Worm (Caenorhabditis elegans) whole organism, L1 larva: ENCODE measurements around the gene C14A11.2.

Experiments used
- C04F5.9 ChIP-seq: sonication (generic microtip); optimal IDR thresholded peaks from 2 replicates; lab custom pipeline; 2016; ENCODE audit warnings: missing genetic modification characterization, missing compliant biosample characterization
- C34B4.2 ChIP-seq: sonication (generic microtip); optimal IDR thresholded peaks from 2 replicates; lab custom pipeline; 2017; ENCODE audit warnings: mild to moderate bottlenecking, missing genetic modification characterization, missing compliant biosample characterization
- F16B12.6 ChIP-seq: fragments of 150-350 bp; optimal IDR thresholded peaks from 2 replicates; lab custom pipeline; 2014; ENCODE audit warnings: missing biosample characterization, missing genetic modification characterization
- Y116A8C.19 ChIP-seq: sonication (generic microtip); optimal IDR thresholded peaks from 2 replicates; lab custom pipeline; 2016; ENCODE audit warnings: missing compliant biosample characterization, missing genetic modification characterization, borderline replicate concordance
- aha-1 ChIP-seq: fragments of 150-350 bp; optimal IDR thresholded peaks from 2 replicates; lab custom pipeline; 2014; ENCODE audit warnings: missing biosample characterization, missing genetic modification characterization
- blmp-1 ChIP-seq: fragments of 150-350 bp; optimal IDR thresholded peaks from 2 replicates; lab custom pipeline; 2014; ENCODE audit warnings: missing biosample characterization, missing genetic modification characterization
- ceh-8 ChIP-seq: fragments of 200-800 bp; sonication (Bioruptor generic); optimal IDR thresholded peaks from 2 replicates; lab custom pipeline; 2018; ENCODE audit warnings: mild to moderate bottlenecking, missing genetic modification characterization, moderate library complexity, missing compliant biosample characterization
- ceh-82 ChIP-seq, 3 experiments: fragments of 150-350 bp in 1 of 3; sonication (generic microtip) in 2 of 3; optimal IDR thresholded peaks; 2 replicates each; lab custom pipeline; 2014 to 2017; ENCODE audit warnings: missing biosample characterization in 3 of 3, missing genetic modification characterization in 3 of 3
- dpl-1 ChIP-seq, 3 experiments: fragments of 150-350 bp in 2 of 3; sonication (generic microtip) in 1 of 3; optimal IDR thresholded peaks; 2 replicates each; lab custom pipeline; 2014 to 2017; ENCODE audit warnings: missing biosample characterization in 3 of 3, missing genetic modification characterization in 3 of 3, missing genetic modification reagents in 3 of 3
- dsc-1 ChIP-seq: sonication (generic microtip); optimal IDR thresholded peaks from 2 replicates; lab custom pipeline; 2016; ENCODE audit warnings: mild to moderate bottlenecking, missing genetic modification characterization, missing compliant biosample characterization
- egl-13 ChIP-seq: sonication (generic microtip); optimal IDR thresholded peaks from 2 replicates; lab custom pipeline; 2016; ENCODE audit warnings: missing genotype, missing genetic modification reagents, missing genetic modification characterization, missing compliant biosample characterization
- elt-2 ChIP-seq: sonication (generic microtip); optimal IDR thresholded peaks from 2 replicates; lab custom pipeline; 2016; ENCODE audit warnings: missing genetic modification characterization, mild to moderate bottlenecking, inconsistent platforms, missing compliant biosample characterization, missing genetic modification reagents
- elt-3 ChIP-seq, 6 experiments: fragments of 150-350 bp in 1 of 6; sonication (generic microtip); optimal IDR thresholded peaks; 2 replicates each; lab custom pipeline; 2017 to 2018; ENCODE audit warnings: missing biosample characterization in 6 of 6, missing genetic modification characterization in 6 of 6, inconsistent platforms in 1 of 6
- fkh-4 ChIP-seq: sonication (generic microtip); optimal IDR thresholded peaks from 2 replicates; lab custom pipeline; 2016; ENCODE audit warnings: missing compliant biosample characterization, missing genetic modification characterization, borderline replicate concordance
- grh-1 ChIP-seq: fragments of 200-800 bp; sonication (Bioruptor generic); IDR thresholded peaks from 2 replicates; pipeline ENCODE4 v1.3.6; 2022; ENCODE audit warnings: missing genetic modification reagents, missing genetic modification characterization, missing compliant biosample characterization
- hlh-17 ChIP-seq: fragments of 200-800 bp; sonication (Bioruptor generic); optimal IDR thresholded peaks from 2 replicates; lab custom pipeline; 2018; ENCODE audit warnings: missing genetic modification characterization, mild to moderate bottlenecking, missing compliant biosample characterization, moderate library complexity, borderline replicate concordance
- hlh-4 ChIP-seq: sonication (generic microtip); optimal IDR thresholded peaks from 2 replicates; lab custom pipeline; 2016; ENCODE audit warnings: mild to moderate bottlenecking, missing genetic modification characterization, missing compliant biosample characterization
- hpl-2 ChIP-seq: fragments of 150-350 bp; optimal IDR thresholded peaks from 2 replicates; lab custom pipeline; 2014; ENCODE audit warnings: missing biosample characterization, missing genetic modification reagents, missing genetic modification characterization
- irx-1 ChIP-seq: sonication (generic microtip); optimal IDR thresholded peaks from 2 replicates; lab custom pipeline; 2016; ENCODE audit warnings: missing genetic modification characterization, missing compliant biosample characterization
- jun-1 ChIP-seq: fragments of 150-350 bp; optimal IDR thresholded peaks from 2 replicates; lab custom pipeline; 2014; ENCODE audit warnings: missing biosample characterization, missing genetic modification reagents, missing genetic modification characterization
- lin-13 ChIP-seq: fragments of 150-350 bp; optimal IDR thresholded peaks from 2 replicates; lab custom pipeline; 2014; ENCODE audit warnings: missing biosample characterization, missing genetic modification reagents, missing genetic modification characterization
- lin-14 ChIP-seq: fragments of 200-800 bp; sonication (Bioruptor generic); optimal IDR thresholded peaks from 2 replicates; lab custom pipeline; 2018; ENCODE audit warnings: mild to moderate bottlenecking, missing genetic modification characterization, moderate library complexity, missing compliant biosample characterization
- lin-35 ChIP-seq, 2 experiments: fragments of 150-350 bp; optimal IDR thresholded peaks; 2 replicates each; lab custom pipeline; 2014; ENCODE audit warnings: missing biosample characterization in 2 of 2, missing genetic modification characterization in 2 of 2, missing genetic modification reagents in 2 of 2
- lin-39 ChIP-seq: fragments of 150-350 bp; optimal IDR thresholded peaks from 2 replicates; lab custom pipeline; 2014; ENCODE audit warnings: missing biosample characterization, missing genetic modification reagents, missing genetic modification characterization
- lir-3 ChIP-seq: sonication (generic microtip); optimal IDR thresholded peaks from 2 replicates; lab custom pipeline; 2016; ENCODE audit warnings: mild to moderate bottlenecking, missing genetic modification characterization, moderate library complexity, missing compliant biosample characterization; ENCODE audit not compliant: poor library complexity
- mef-2 ChIP-seq: fragments of 150-350 bp; optimal IDR thresholded peaks from 2 replicates; lab custom pipeline; 2014; ENCODE audit warnings: missing biosample characterization, missing genetic modification characterization
- nhr-12 ChIP-seq: sonication (generic microtip); optimal IDR thresholded peaks from 2 replicates; lab custom pipeline; 2017; ENCODE audit warnings: missing biosample characterization, missing genetic modification characterization
- nhr-19 ChIP-seq: fragments of 200-800 bp; sonication (Bioruptor generic); conservative IDR thresholded peaks from 2 replicates; pipeline ENCODE4 v1.3.6; 2022; ENCODE audit warnings: missing genetic modification characterization, missing compliant biosample characterization
- nhr-20 ChIP-seq: sonication (generic microtip); optimal IDR thresholded peaks from 2 replicates; lab custom pipeline; 2016; ENCODE audit warnings: mild to moderate bottlenecking, missing genetic modification characterization, missing compliant biosample characterization
- nhr-47 ChIP-seq: sonication (generic microtip); optimal IDR thresholded peaks from 2 replicates; lab custom pipeline; 2016; ENCODE audit warnings: mild to moderate bottlenecking, missing genetic modification characterization, moderate library complexity, missing compliant biosample characterization
- nhr-71 ChIP-seq: sonication (generic microtip); optimal IDR thresholded peaks from 2 replicates; lab custom pipeline; 2016; ENCODE audit warnings: mild to moderate bottlenecking, missing genetic modification characterization, moderate library complexity, missing compliant biosample characterization
- nhr-85 ChIP-seq: sonication (generic microtip); peaks from one replicate; lab custom pipeline; 2016; ENCODE audit warnings: missing genetic modification characterization, inconsistent platforms, missing compliant biosample characterization
- nhr-90 ChIP-seq: sonication (generic microtip); optimal IDR thresholded peaks from 2 replicates; lab custom pipeline; 2016; ENCODE audit warnings: mild to moderate bottlenecking, missing genetic modification characterization, missing compliant biosample characterization; ENCODE audit not compliant: poor library complexity
- pax-3 ChIP-seq: fragments of 200-800 bp; sonication (Bioruptor generic); optimal IDR thresholded peaks from 2 replicates; lab custom pipeline; 2018; ENCODE audit warnings: mild to moderate bottlenecking, missing genetic modification characterization, moderate library complexity, missing compliant biosample characterization
- pqm-1 ChIP-seq: sonication (generic microtip); optimal IDR thresholded peaks from 3 replicates; lab custom pipeline; 2017; ENCODE audit warnings: missing biosample characterization, missing genetic modification characterization
- snpc-4 ChIP-seq: fragments of 150-350 bp; optimal IDR thresholded peaks from 2 replicates; lab custom pipeline; 2014; ENCODE audit warnings: missing biosample characterization, missing genetic modification characterization
- snu-23 ChIP-seq: sonication (generic microtip); optimal IDR thresholded peaks from 2 replicates; lab custom pipeline; 2016; ENCODE audit warnings: missing genetic modification characterization, missing compliant biosample characterization
- sup-37 ChIP-seq: fragments of 200-800 bp; sonication (Bioruptor generic); optimal IDR thresholded peaks from 2 replicates; lab custom pipeline; 2018; ENCODE audit warnings: mild to moderate bottlenecking, missing genetic modification characterization, missing compliant biosample characterization
- swsn-7 ChIP-seq: sonication (generic microtip); optimal IDR thresholded peaks from 2 replicates; lab custom pipeline; 2016; ENCODE audit warnings: missing genetic modification characterization, missing compliant biosample characterization
- tlp-1 ChIP-seq: fragments of 150-350 bp; optimal IDR thresholded peaks from 2 replicates; lab custom pipeline; 2014; ENCODE audit warnings: missing biosample characterization, missing genetic modification characterization
- unc-130 ChIP-seq: fragments of 150-350 bp; optimal IDR thresholded peaks from 2 replicates; lab custom pipeline; 2017; ENCODE audit warnings: missing biosample characterization, missing genetic modification characterization, inconsistent platforms
- unc-86 ChIP-seq: sonication (generic microtip); optimal IDR thresholded peaks from 2 replicates; lab custom pipeline; 2016; ENCODE audit warnings: missing genetic modification characterization, missing compliant biosample characterization
- vab-15 ChIP-seq: sonication (generic microtip); optimal IDR thresholded peaks from 2 replicates; lab custom pipeline; 2017; ENCODE audit warnings: missing genotype, mild to moderate bottlenecking, missing genetic modification characterization, missing compliant biosample characterization
- zip-4 ChIP-seq: fragments of 200-800 bp; sonication (Bioruptor generic); optimal IDR thresholded peaks from 2 replicates; lab custom pipeline; 2018; ENCODE audit warnings: mild to moderate bottlenecking, missing genetic modification characterization, moderate library complexity, missing compliant biosample characterization
- ztf-11 ChIP-seq, 2 experiments: sonication (generic microtip); optimal IDR thresholded peaks; 2 replicates each; lab custom pipeline; 2016 to 2017; ENCODE audit warnings: missing genetic modification characterization in 2 of 2, missing biosample characterization in 1 of 2, missing compliant biosample characterization in 1 of 2
- ztf-4 ChIP-seq: fragments of 150-350 bp; optimal IDR thresholded peaks from 2 replicates; lab custom pipeline; 2014; ENCODE audit warnings: missing biosample characterization, missing genetic modification characterization

The C14A11.2 gene

ce11 chrX:2838619-2839018 lies 35.7 kb downstream of the C14A11.2 start:
- TF ChIP-seq elt-3 (tag; optimal IDR thresholded peaks at IDR 0.05; lab: Kevin White, UChicago), result peak in 1 of 6 experiments; percentile 4
- TF ChIP-seq blmp-1, result peak; percentile 7
- peak; percentile 78 for TF ChIP-seq elt-2 (tag; lab: Kevin White, UChicago)
- no peak for TF ChIP-seq pax-3
- no peak for TF ChIP-seq unc-86 (tag; lab: Kevin White, UChicago)
- no peak for TF ChIP-seq fkh-4 (tag; lab: Kevin White, UChicago)
- TF ChIP-seq ztf-11 (tag; optimal IDR thresholded peaks at IDR 0.05; lab: Kevin White, UChicago), result no peak
- peak in 1 of 2 experiments; percentile 16 for TF ChIP-seq lin-35 (GFP tag; optimal IDR thresholded peaks at IDR 0.05; lab: Kevin White, UChicago)
- TF ChIP-seq ztf-4 (tag; lab: Kevin White, UChicago), result no peak
- TF ChIP-seq pqm-1 (tag; lab: Kevin White, UChicago), result peak; percentile 25
- TF ChIP-seq, all 84 proteins: peak for 5

DNA sequence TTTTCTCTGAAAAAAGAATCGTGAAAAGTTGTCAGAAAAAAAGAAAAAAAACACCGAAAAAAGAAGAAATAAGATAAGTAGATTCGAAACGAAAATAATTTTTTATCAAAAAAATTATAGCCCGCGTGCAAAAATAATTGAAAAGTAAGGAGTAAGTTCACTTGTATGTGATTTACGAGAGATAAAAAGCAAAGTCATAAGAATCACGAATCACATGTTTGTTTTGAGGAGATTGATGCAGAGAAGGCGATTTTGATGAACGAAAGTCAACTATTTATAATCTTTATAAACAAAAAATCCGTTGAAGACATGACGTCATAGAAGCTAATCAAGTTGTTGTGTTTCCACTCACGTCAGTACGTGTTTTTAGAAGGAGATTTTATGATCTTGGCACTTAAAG lies 37.4 kb downstream of the C14A11.2 start, which contains the start of gene Y71H10B.1:
Y71H10B.1 (minus strand) TSS at position 6 of the 400 bp plus-strand sequence.
- TF ChIP-seq unc-130 (tag; lab: Kevin White, UChicago) (peak; percentile 7), lin-13 (GFP tag; lab: Kevin White, UChicago) (no peak), lin-35 (GFP tag; optimal IDR thresholded peaks at IDR 0.05; lab: Kevin White, UChicago) (peak in 1 of 2 experiments; percentile 32), snu-23 (GFP tag; lab: Kevin White, UChicago) (peak; percentile 15), sup-37 (no peak), egl-13 (tag; lab: Kevin White, UChicago) (no peak), nhr-12 (tag; lab: Kevin White, UChicago) (no peak), elt-3 (tag; optimal IDR thresholded peaks at IDR 0.05; lab: Kevin White, UChicago) (peak in 2 of 6 experiments; percentile 46 to 66), nhr-90 (tag; lab: Kevin White, UChicago) (peak; percentile 40), swsn-7 (no peak), mef-2 (tag; lab: Kevin White, UChicago) (no peak), nhr-20 (peak; percentile 57), nhr-71 (tag; lab: Kevin White, UChicago) (peak; percentile 70), lir-3 (tag; lab: Kevin White, UChicago) (peak; percentile 22), aha-1 (tag; lab: Kevin White, UChicago) (no peak), ceh-82 (tag; optimal IDR thresholded peaks at IDR 0.05; lab: Kevin White, UChicago) (no peak), unc-86 (tag; lab: Kevin White, UChicago) (no peak), hlh-17 (no peak), lin-39 (tag; lab: Kevin White, UChicago) (no peak), blmp-1 (peak; percentile 27), dpl-1 (GFP tag; optimal IDR thresholded peaks at IDR 0.05; lab: Kevin White, UChicago) (no peak), C34B4.2 (tag; lab: Kevin White, UChicago) (no peak), zip-4 (GFP tag; lab: Kevin White, UChicago) (no peak), hlh-4 (tag; lab: Kevin White, UChicago) (no peak), C04F5.9 (no peak), nhr-85 (tag; lab: Kevin White, UChicago) (peak; percentile 88), nhr-47 (tag; lab: Kevin White, UChicago) (peak; percentile 40), lin-14 (GFP tag; lab: Kevin White, UChicago) (peak; percentile 43), ceh-8 (no peak), nhr-19 (GFP tag; lab: Robert Waterston, UW) (peak; percentile 15; the same call in 1 of the 2 replicates), hpl-2 (GFP tag; lab: Kevin White, UChicago) (no peak), dsc-1 (tag; lab: Kevin White, UChicago) (peak; percentile 5)
- TF ChIP-seq, all 84 proteins: peak for 14

- TF ChIP-seq Y116A8C.19, result no peak
- TF ChIP-seq lin-14 (GFP tag; lab: Kevin White, UChicago), result no peak
- TF ChIP-seq snpc-4 (tag; lab: Kevin White, UChicago), result no peak
- no peak for TF ChIP-seq nhr-47 (tag; lab: Kevin White, UChicago)
- TF ChIP-seq nhr-12 (tag; lab: Kevin White, UChicago), result no peak
- TF ChIP-seq fkh-4 (tag; lab: Kevin White, UChicago), result no peak
- TF ChIP-seq egl-13 (tag; lab: Kevin White, UChicago), result no peak
- TF ChIP-seq lin-13 (GFP tag; lab: Kevin White, UChicago), result no peak
- TF ChIP-seq jun-1 (tag; lab: Kevin White, UChicago), result no peak
- TF ChIP-seq ztf-11 (tag; optimal IDR thresholded peaks at IDR 0.05; lab: Kevin White, UChicago), result no peak
- no peak for TF ChIP-seq grh-1 (GFP tag; lab: Robert Waterston, UW)
- no peak for TF ChIP-seq vab-15 (tag; lab: Kevin White, UChicago)
- peak; percentile 81 for TF ChIP-seq elt-2 (tag; lab: Kevin White, UChicago)
- peak; percentile 28 for TF ChIP-seq nhr-85 (tag; lab: Kevin White, UChicago)
- TF ChIP-seq irx-1 (tag; lab: Kevin White, UChicago), result no peak
- TF ChIP-seq zip-4 (GFP tag; lab: Kevin White, UChicago), result no peak
- peak; percentile 11 for TF ChIP-seq tlp-1 (tag; lab: Kevin White, UChicago)
- peak in 1 of 3 experiments; percentile 29 for TF ChIP-seq dpl-1 (GFP tag; optimal IDR thresholded peaks at IDR 0.05; lab: Kevin White, UChicago)
- no peak for TF ChIP-seq mef-2 (tag; lab: Kevin White, UChicago)
- peak; percentile 35 for TF ChIP-seq F16B12.6
These were observed 38.8 kb downstream of the C14A11.2 start for ce11 chrX:2841754-2842153.
